Fruit fly (Drosophila melanogaster) whole organism, embryonic: ENCODE measurements around the gene CG13603.

Experiments
- Ada2b ChIP-seq: fragments of 200-800 bp; sonication (Bioruptor generic); IDR thresholded peaks from 2 replicates; pipeline ENCODE4 v1.3.6; 2022; ENCODE audit warnings: missing biosample characterization, missing genetic modification characterization
- Asciz ChIP-seq: fragments of 200-800 bp; sonication (Bioruptor generic); optimal IDR thresholded peaks from 2 replicates; lab custom pipeline; 2017; ENCODE audit warnings: missing biosample characterization, mild to moderate bottlenecking, missing genetic modification characterization, missing genetic modification reagents
- Awh ChIP-seq: fragments of 200-800 bp; sonication (Bioruptor generic); IDR thresholded peaks from 2 replicates; pipeline ENCODE4, ENCODE4 v1.3.6; 2022; ENCODE audit warnings: missing biosample characterization, missing genetic modification characterization
- CG10321 ChIP-seq: fragments of 200-800 bp; sonication (Bioruptor generic); IDR thresholded peaks from 2 replicates; pipeline ENCODE4 v1.3.6; 2022; ENCODE audit warnings: missing biosample characterization, missing genetic modification characterization
- CG10366 ChIP-seq: fragments of 200-800 bp; sonication (Bioruptor generic); IDR thresholded peaks from 2 replicates; pipeline ENCODE4 v1.3.6; 2022; ENCODE audit warnings: missing biosample characterization, missing genetic modification characterization
- CG10462 ChIP-seq: fragments of 200-800 bp; sonication (Bioruptor generic); optimal IDR thresholded peaks from 2 replicates; lab custom pipeline; 2016; ENCODE audit warnings: missing biosample characterization, missing genetic modification characterization
- CG10654 ChIP-seq: fragments of 200-800 bp; sonication (Bioruptor generic); optimal IDR thresholded peaks from 2 replicates; lab custom pipeline; 2016; ENCODE audit warnings: missing biosample characterization, missing genetic modification characterization
- CG10959 ChIP-seq: fragments of 200-800 bp; sonication (Bioruptor generic); IDR thresholded peaks from 2 replicates; pipeline ENCODE4 v1.3.6; 2022; ENCODE audit warnings: missing biosample characterization, missing genetic modification characterization
- CG12391 ChIP-seq: fragments of 200-800 bp; sonication (Bioruptor generic); optimal IDR thresholded peaks from 3 replicates; lab custom pipeline; 2018; ENCODE audit warnings: missing biosample characterization, mild to moderate bottlenecking, missing genetic modification characterization, moderate library complexity
- CG13287 ChIP-seq: fragments of 200-800 bp; sonication (Bioruptor generic); IDR thresholded peaks from 2 replicates; pipeline ENCODE4 v1.3.6; 2022; ENCODE audit warnings: missing biosample characterization, missing genetic modification characterization; ENCODE audit not compliant: partially characterized antibody
- CG14667 ChIP-seq: fragments of 200-800 bp; sonication (Bioruptor generic); IDR thresholded peaks from 2 replicates; pipeline ENCODE4 v1.3.6; 2022; ENCODE audit warnings: missing biosample characterization, missing genetic modification characterization
- CG1529 ChIP-seq: fragments of 200-800 bp; sonication (Bioruptor generic); optimal IDR thresholded peaks from 3 replicates; lab custom pipeline; 2018; ENCODE audit warnings: missing biosample characterization, missing genetic modification characterization
- CG1647 ChIP-seq: fragments of 200-800 bp; sonication (Bioruptor generic); optimal IDR thresholded peaks from 3 replicates; lab custom pipeline; 2016; ENCODE audit warnings: missing biosample characterization, missing genetic modification characterization
- CG2678 ChIP-seq: fragments of 200-800 bp; sonication (Bioruptor generic); optimal IDR thresholded peaks from 3 replicates; lab custom pipeline; 2019; ENCODE audit warnings: missing biosample characterization, mild to moderate bottlenecking, missing genetic modification characterization, moderate library complexity
- CG2889 ChIP-seq: fragments of 200-800 bp; sonication (Bioruptor generic); IDR thresholded peaks from 3 replicates; pipeline ENCODE4 v1.3.6; 2022; ENCODE audit warnings: missing biosample characterization, missing genetic modification characterization
- CG3163 ChIP-seq: fragments of 200-800 bp; sonication (Bioruptor generic); optimal IDR thresholded peaks from 3 replicates; lab custom pipeline; 2016; ENCODE audit warnings: missing biosample characterization, missing genetic modification characterization
- CG32767 ChIP-seq: fragments of 200-800 bp; sonication (Bioruptor generic); IDR thresholded peaks from 2 replicates; pipeline ENCODE4 v1.3.6; 2022; ENCODE audit warnings: missing biosample characterization, missing genetic modification characterization
- CG4424 ChIP-seq: fragments of 200-800 bp; sonication (Bioruptor generic); optimal IDR thresholded peaks from 3 replicates; lab custom pipeline; 2016; ENCODE audit warnings: missing biosample characterization, missing genetic modification characterization
- CG6813 ChIP-seq: fragments of 200-800 bp; sonication (Bioruptor generic); optimal IDR thresholded peaks from 2 replicates; lab custom pipeline; 2017; ENCODE audit warnings: missing biosample characterization, missing genetic modification characterization, mild to moderate bottlenecking, moderate library complexity, missing genetic modification reagents
- CG7271 ChIP-seq: fragments of 200-800 bp; sonication (Bioruptor generic); optimal IDR thresholded peaks from 2 replicates; lab custom pipeline; 2018; ENCODE audit warnings: missing biosample characterization, mild to moderate bottlenecking, missing genetic modification characterization, moderate library complexity
- CG7963 ChIP-seq: fragments of 200-800 bp; sonication (Bioruptor generic); IDR thresholded peaks from 3 replicates; pipeline ENCODE4 v1.3.6; 2022; ENCODE audit warnings: missing biosample characterization, missing genetic modification characterization; ENCODE audit not compliant: partially characterized antibody
- CG9609 ChIP-seq: fragments of 200-800 bp; sonication (Bioruptor generic); optimal IDR thresholded peaks from 3 replicates; lab custom pipeline; 2016; ENCODE audit warnings: missing biosample characterization, missing genetic modification characterization
- Chrac-16 ChIP-seq: fragments of 200-800 bp; sonication (Bioruptor generic); optimal IDR thresholded peaks from 3 replicates; lab custom pipeline; 2016; ENCODE audit warnings: missing biosample characterization, missing genetic modification characterization
- CoRest ChIP-seq: fragments of 200-800 bp; sonication (Bioruptor generic); optimal IDR thresholded peaks from 3 replicates; lab custom pipeline; 2018; ENCODE audit warnings: missing biosample characterization, mild to moderate bottlenecking, missing genetic modification characterization, moderate library complexity
- Dad ChIP-seq: fragments of 200-800 bp; sonication (Bioruptor generic); optimal IDR thresholded peaks from 3 replicates; lab custom pipeline; 2016; ENCODE audit warnings: missing biosample characterization, missing genetic modification characterization
- Elba2 ChIP-seq: fragments of 200-800 bp; sonication (Bioruptor generic); optimal IDR thresholded peaks from 3 replicates; lab custom pipeline; 2016; ENCODE audit warnings: missing biosample characterization, missing genetic modification characterization
- Ets97D ChIP-seq: fragments of 200-800 bp; sonication (Bioruptor generic); optimal IDR thresholded peaks from 3 replicates; lab custom pipeline; 2016; ENCODE audit warnings: missing biosample characterization, missing genetic modification characterization
- Hey ChIP-seq: fragments of 200-800 bp; sonication (Bioruptor generic); optimal IDR thresholded peaks from 3 replicates; lab custom pipeline; 2018; ENCODE audit warnings: missing biosample characterization, mild to moderate bottlenecking, missing genetic modification characterization
- NK7.1 ChIP-seq: fragments of 200-800 bp; sonication (Bioruptor generic); optimal IDR thresholded peaks from 3 replicates; lab custom pipeline; 2016; ENCODE audit warnings: missing biosample characterization, missing genetic modification characterization
- Scr ChIP-seq: fragments of 200-800 bp; sonication (Bioruptor generic); IDR thresholded peaks from 2 replicates; pipeline ENCODE4 v1.3.6; 2022; ENCODE audit warnings: missing biosample characterization, missing genetic modification characterization; ENCODE audit not compliant: partially characterized antibody
- ac ChIP-seq: fragments of 200-800 bp; sonication (Bioruptor generic); optimal IDR thresholded peaks from 3 replicates; lab custom pipeline; 2017; ENCODE audit warnings: missing biosample characterization, mild to moderate bottlenecking, missing genetic modification characterization
- br ChIP-seq: fragments of >200 bp; optimal IDR thresholded peaks from 2 replicates; lab custom pipeline; 2017
- cg ChIP-seq: fragments of 200-800 bp; sonication (Bioruptor generic); optimal IDR thresholded peaks from 3 replicates; lab custom pipeline; 2019; ENCODE audit warnings: missing biosample characterization, mild to moderate bottlenecking, missing genetic modification characterization, moderate library complexity
- chif ChIP-seq, 2 experiments: fragments of 200-800 bp; sonication (Bioruptor generic); optimal IDR thresholded peaks; 3 replicates each; lab custom pipeline; 2016; ENCODE audit warnings: missing biosample characterization in 2 of 2, missing genetic modification characterization in 2 of 2
- corto ChIP-seq: fragments of 200-800 bp; sonication (Bioruptor generic); optimal IDR thresholded peaks from 2 replicates; lab custom pipeline; 2016; ENCODE audit warnings: missing biosample characterization, mild to moderate bottlenecking, missing genetic modification characterization, moderate library complexity
- dan ChIP-seq: fragments of 200-800 bp; sonication (Bioruptor generic); IDR thresholded peaks from 2 replicates; pipeline ENCODE4 v1.3.6; 2022; ENCODE audit warnings: missing biosample characterization, missing genetic modification characterization
- dpn ChIP-seq, 2 experiments: fragments of 200-800 bp; sonication (Bioruptor generic); optimal IDR thresholded peaks; 3 replicates each; lab custom pipeline; 2016; ENCODE audit warnings: missing biosample characterization in 2 of 2, missing genetic modification characterization in 2 of 2
- dysf ChIP-seq: fragments of 200-800 bp; sonication (Bioruptor generic); IDR thresholded peaks from 3 replicates; pipeline ENCODE4 v1.3.6; 2022; ENCODE audit warnings: missing biosample characterization, missing genetic modification characterization
- ems ChIP-seq: fragments of 200-800 bp; sonication (Bioruptor generic); optimal IDR thresholded peaks from 3 replicates; lab custom pipeline; 2016; ENCODE audit warnings: missing biosample characterization, missing genetic modification characterization
- exex ChIP-seq: fragments of 200-800 bp; sonication (Bioruptor generic); optimal IDR thresholded peaks from 4 replicates; lab custom pipeline; 2018; ENCODE audit warnings: missing biosample characterization, mild to moderate bottlenecking, missing genetic modification characterization, moderate library complexity
- gsb ChIP-seq: fragments of 200-800 bp; sonication (Bioruptor generic); IDR thresholded peaks from 2 replicates; pipeline ENCODE4 v1.3.6; 2022; ENCODE audit warnings: missing biosample characterization, missing genetic modification characterization
- insv ChIP-seq, 2 experiments: fragments of 200-800 bp; sonication (Bioruptor generic); optimal IDR thresholded peaks; 3 replicates each; lab custom pipeline; 2016 to 2018; ENCODE audit warnings: missing biosample characterization in 2 of 2, missing genetic modification characterization in 2 of 2
- kni ChIP-seq: fragments of 200-800 bp; sonication (Bioruptor generic); optimal IDR thresholded peaks from 3 replicates; lab custom pipeline; 2017; ENCODE audit warnings: mild to moderate bottlenecking, missing biosample characterization, missing genetic modification reagents, missing genetic modification characterization
- pan ChIP-seq, 4 experiments: fragments of >200 bp in 3 of 4; fragments of 200-800 bp in 1 of 4; sonication (Bioruptor generic) in 1 of 4; optimal IDR thresholded peaks in 3 of 4; IDR thresholded peaks in 1 of 4; 2 replicates each; pipeline versions ENCODE4 v1.3.6 to Lab custom; 2017 to 2022; ENCODE audit warnings: missing biosample characterization in 2 of 4, missing genetic modification characterization in 2 of 4, mixed read lengths in 1 of 4
- pum ChIP-seq: fragments of 200-800 bp; sonication (Bioruptor generic); optimal IDR thresholded peaks from 2 replicates; lab custom pipeline; 2016; ENCODE audit warnings: missing biosample characterization, missing genetic modification characterization
- row ChIP-seq: fragments of 200-800 bp; sonication (Bioruptor generic); IDR thresholded peaks from 3 replicates; pipeline ENCODE4 v1.3.6; 2022; ENCODE audit warnings: missing biosample characterization, missing genetic modification characterization
- schlank ChIP-seq: fragments of 200-800 bp; sonication (Bioruptor generic); optimal IDR thresholded peaks from 2 replicates; lab custom pipeline; 2018; ENCODE audit warnings: missing biosample characterization, mild to moderate bottlenecking, missing genetic modification characterization
- sr ChIP-seq: fragments of 200-800 bp; sonication (Bioruptor generic); IDR thresholded peaks from 3 replicates; pipeline ENCODE4 v1.3.6; 2022; ENCODE audit warnings: missing biosample characterization, missing genetic modification characterization
- tup ChIP-seq: fragments of 200-800 bp; sonication (Bioruptor generic); optimal IDR thresholded peaks from 2 replicates; lab custom pipeline; 2016; ENCODE audit warnings: missing biosample characterization, mild to moderate bottlenecking, missing genetic modification characterization, moderate library complexity
- unpg ChIP-seq: fragments of 200-800 bp; sonication (Bioruptor generic); optimal IDR thresholded peaks from 3 replicates; lab custom pipeline; 2018; ENCODE audit warnings: missing biosample characterization, mild to moderate bottlenecking, missing genetic modification characterization, moderate library complexity

The CG13603 gene

dm6 chr3R:24007775-24008506 is 21.6 kb upstream of the CG13603 start (continued):
- no peak for TF ChIP-seq Chrac-16 (GFP tag; lab: Kevin White, UChicago)
- TF ChIP-seq dan (GFP tag; lab: Robert Waterston, UW) = no peak
- TF ChIP-seq CG10654 = no peak
- peak; percentile 13 for TF ChIP-seq unpg
- TF ChIP-seq CG10321 (GFP tag; lab: Robert Waterston, UW) = no peak
- TF ChIP-seq row = peak; percentile 61
- TF ChIP-seq CG10462 = no peak
- TF ChIP-seq CG10366 (GFP tag; lab: Robert Waterston, UW) = no peak
- TF ChIP-seq Dad (GFP tag; lab: Kevin White, UChicago) = no peak
- no peak for TF ChIP-seq CG7271
- no peak for TF ChIP-seq CG10959 (GFP tag; lab: Robert Waterston, UW)
- TF ChIP-seq gsb (GFP tag; lab: Robert Waterston, UW) = no peak
- no peak for TF ChIP-seq NK7.1 (GFP tag; lab: Kevin White, UChicago)
- no peak for TF ChIP-seq CG6813 (GFP tag; lab: Kevin White, UChicago)
- peak; percentile 76 for TF ChIP-seq Hey (tag; lab: Kevin White, UChicago)
- TF ChIP-seq CG1529 = no peak
- TF ChIP-seq dpn (GFP tag; optimal IDR thresholded peaks at IDR 0.05; lab: Kevin White, UChicago) = peak in 1 of 2 experiments; percentile 13
- TF ChIP-seq Ets97D (GFP tag; lab: Kevin White, UChicago) = no peak
- no peak for TF ChIP-seq CG3163 (GFP tag; lab: Kevin White, UChicago)
- TF ChIP-seq CG32767 (GFP tag; lab: Robert Waterston, UW) = no peak
- peak; percentile 76 for TF ChIP-seq CG2678 (tag; lab: Kevin White, UChicago)
- no peak for TF ChIP-seq CG2889 (GFP tag; lab: Robert Waterston, UW)
- TF ChIP-seq CG1647 (GFP tag; lab: Kevin White, UChicago) = no peak
- no peak for TF ChIP-seq schlank (tag; lab: Kevin White, UChicago)
- peak in 1 of 2 experiments; percentile 25 for TF ChIP-seq chif (GFP tag; optimal IDR thresholded peaks at IDR 0.05; lab: Kevin White, UChicago)
- TF ChIP-seq ac = no peak
- TF ChIP-seq insv (GFP tag; optimal IDR thresholded peaks at IDR 0.05; lab: Kevin White, UChicago) = no peak
- no peak for TF ChIP-seq dysf
- TF ChIP-seq CG7963 (GFP tag; lab: Robert Waterston, UW) = no peak
- TF ChIP-seq tup (GFP tag; lab: Kevin White, UChicago) = no peak
- peak; percentile 31 for TF ChIP-seq CoRest (tag; lab: Kevin White, UChicago)
- TF ChIP-seq Asciz (GFP tag; lab: Kevin White, UChicago) = peak; percentile 32
- TF ChIP-seq ems (GFP tag; lab: Kevin White, UChicago) = no peak
- no peak for TF ChIP-seq Scr
- TF ChIP-seq sr (GFP tag; lab: Robert Waterston, UW) = peak; percentile 84
- TF ChIP-seq kni (GFP tag; lab: Kevin White, UChicago) = no peak
- TF ChIP-seq cg (GFP tag; lab: Kevin White, UChicago) = peak; percentile 39
- TF ChIP-seq Elba2 = no peak
- TF ChIP-seq CG9609 (GFP tag; lab: Kevin White, UChicago) = no peak
- peak; percentile 5 for TF ChIP-seq exex (tag; lab: Kevin White, UChicago)
- TF ChIP-seq Ada2b (GFP tag; lab: Robert Waterston, UW) = no peak
- TF ChIP-seq br (lab: Kevin White, UChicago) = no peak
- TF ChIP-seq CG13287 (GFP tag; lab: Robert Waterston, UW) = no peak
- no peak for TF ChIP-seq CG14667 (GFP tag; lab: Robert Waterston, UW)
- TF ChIP-seq pum (GFP tag; lab: Kevin White, UChicago) = no peak
- peak; percentile 34 for TF ChIP-seq CG12391
- TF ChIP-seq corto (GFP tag; lab: Kevin White, UChicago) = no peak
- peak; percentile 46 for TF ChIP-seq CG4424
- TF ChIP-seq pan (optimal IDR thresholded peaks at IDR 0.05; lab: Kevin White, UChicago) = no peak
- TF ChIP-seq pan (GFP tag; optimal IDR thresholded peaks at IDR 0.05 in 1 of 2, IDR thresholded peaks at IDR 0.05 in 1 of 2) = no peak
- TF ChIP-seq Awh = peak; percentile 19; the same call in 1 of the 2 replicates
